Worm (Caenorhabditis elegans) whole organism, midembryonic: ENCODE measurements around the gene grsp-3.

Experiments
- T22C8.4 ChIP-seq: fragments of 200-800 bp; sonication (Bioruptor generic); IDR thresholded peaks from 2 replicates; pipeline ENCODE4 v1.3.6; 2022; ENCODE audit warnings: missing genetic modification characterization, missing compliant biosample characterization
- cog-1 ChIP-seq: sonication (generic microtip); optimal IDR thresholded peaks from 2 replicates; lab custom pipeline; 2016; ENCODE audit warnings: missing genetic modification characterization, missing compliant biosample characterization
- flt-1 ChIP-seq: fragments of 200-800 bp; sonication (Bioruptor generic); IDR thresholded peaks from 2 replicates; pipeline ENCODE4 v1.3.6; 2022; ENCODE audit warnings: missing genetic modification characterization, missing compliant biosample characterization
- klf-2 ChIP-seq: fragments of 200-800 bp; sonication (Bioruptor generic); conservative IDR thresholded peaks from 2 replicates; pipeline ENCODE4 v1.3.6; 2022; ENCODE audit warnings: missing genetic modification reagents, missing genetic modification characterization, missing compliant biosample characterization
- med-1 ChIP-seq: sonication (generic microtip); optimal IDR thresholded peaks from 2 replicates; lab custom pipeline; 2017; ENCODE audit warnings: missing genetic modification characterization, mild to moderate bottlenecking, missing compliant biosample characterization, antibody characterized with exemption, missing genetic modification reagents; ENCODE audit not compliant: insufficient read depth
- ref-1 ChIP-seq: fragments of 200-800 bp; sonication (Bioruptor generic); conservative IDR thresholded peaks from 2 replicates; pipeline ENCODE4 v1.3.6; 2022; ENCODE audit warnings: missing genetic modification reagents, missing genetic modification characterization, missing compliant biosample characterization
- tab-1 ChIP-seq: fragments of 200-800 bp; sonication (Bioruptor generic); IDR thresholded peaks from 2 replicates; pipeline ENCODE4 v1.3.6; 2022; ENCODE audit warnings: missing genetic modification characterization, missing compliant biosample characterization
- ztf-29 ChIP-seq: fragments of 200-800 bp; sonication (Bioruptor generic); IDR thresholded peaks from 2 replicates; pipeline ENCODE4 v1.3.6; 2022; ENCODE audit warnings: missing genetic modification reagents, missing genetic modification characterization, missing compliant biosample characterization

The grsp-3 gene

DNA sequence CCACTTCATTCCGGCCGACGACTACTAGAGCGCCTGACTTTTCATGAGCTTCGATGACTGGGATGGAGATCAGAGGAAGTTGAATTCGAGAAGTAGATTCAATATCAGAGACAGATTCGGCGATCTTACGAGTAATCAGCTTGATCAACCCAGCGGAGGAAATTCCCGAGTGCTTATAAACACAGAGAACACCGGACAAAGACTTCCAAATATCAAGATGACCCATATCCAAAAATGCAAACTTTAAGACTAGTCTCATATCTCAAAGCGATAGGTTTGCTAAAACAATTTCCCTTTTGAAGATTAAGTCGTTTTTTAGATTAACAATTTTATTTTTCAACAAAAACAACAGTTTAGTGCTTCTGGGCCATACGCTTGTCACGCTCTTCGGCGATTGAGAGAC lies 48.3 kb downstream of the grsp-3 start, which contains the start of gene Y43B11AR.3:
TSS of gene Y43B11AR.3 (minus strand) at position 335 of the 403 bp plus-strand sequence.
- TF ChIP-seq med-1 (GFP tag; lab: Kevin White, UChicago) (no peak), cog-1 (tag; lab: Kevin White, UChicago) (no peak), flt-1 (peak; percentile 32; the same call in 1 of the 2 replicates), ztf-29 (GFP tag; lab: Robert Waterston, UW) (no peak), T22C8.4 (GFP tag; lab: Robert Waterston, UW) (no peak), tab-1 (no peak), ref-1 (GFP tag; lab: Robert Waterston, UW) (no peak), klf-2 (no peak)

- no peak for TF ChIP-seq T22C8.4 (GFP tag; lab: Robert Waterston, UW)
These were observed 50.5 kb downstream of the grsp-3 start, which contains the start of gene Y43B11AR.1 for ce11 chrIV:7081214-7081613. Y43B11AR.1 (plus strand) TSS chrIV:7081514.
